Fruit fly (Drosophila melanogaster) whole organism, prepupa: ENCODE measurements around the gene Nse4.

Source experiments
- CG10631 ChIP-seq: fragments of 200-800 bp; sonication (Bioruptor generic); optimal IDR thresholded peaks from 2 replicates; lab custom pipeline; 2016; ENCODE audit warnings: missing biosample characterization, missing genetic modification characterization
- CG10669 ChIP-seq: fragments of 200-800 bp; sonication (Bioruptor generic); optimal IDR thresholded peaks from 3 replicates; lab custom pipeline; 2018; ENCODE audit warnings: missing biosample characterization, mild to moderate bottlenecking, missing genetic modification characterization, moderate library complexity
- CG11294 ChIP-seq: fragments of 200-800 bp; sonication (Bioruptor generic); IDR thresholded peaks from 2 replicates; pipeline ENCODE4 v1.3.6; 2022; ENCODE audit warnings: missing biosample characterization, missing genetic modification characterization
- CG11762 ChIP-seq: fragments of 200-800 bp; sonication (Bioruptor generic); optimal IDR thresholded peaks from 3 replicates; lab custom pipeline; 2016; ENCODE audit warnings: missing biosample characterization, missing genetic modification characterization; ENCODE audit not compliant: insufficient read depth
- CG11902 ChIP-seq: fragments of 200-800 bp; sonication (Bioruptor generic); optimal IDR thresholded peaks from 3 replicates; lab custom pipeline; 2016; ENCODE audit warnings: missing biosample characterization, missing genetic modification characterization
- CG1621 ChIP-seq: fragments of 200-800 bp; sonication (Bioruptor generic); optimal IDR thresholded peaks from 3 replicates; lab custom pipeline; 2018; ENCODE audit warnings: missing biosample characterization, mild to moderate bottlenecking, missing genetic modification characterization
- CG3032 ChIP-seq: fragments of 200-800 bp; optimal IDR thresholded peaks from 2 replicates; lab custom pipeline; 2019; ENCODE audit warnings: missing biosample characterization, mild to moderate bottlenecking, missing genetic modification characterization, moderate library complexity
- CG31627 ChIP-seq: fragments of 200-800 bp; sonication (Bioruptor generic); optimal IDR thresholded peaks from 3 replicates; lab custom pipeline; 2016; ENCODE audit warnings: missing biosample characterization, missing genetic modification characterization
- CG3919 ChIP-seq: fragments of 200-800 bp; sonication (Bioruptor generic); optimal IDR thresholded peaks from 3 replicates; lab custom pipeline; 2016; ENCODE audit warnings: missing biosample characterization, missing genetic modification characterization
- CG4318 ChIP-seq: fragments of 200-800 bp; sonication (Bioruptor generic); optimal IDR thresholded peaks from 3 replicates; lab custom pipeline; 2017; ENCODE audit warnings: missing biosample characterization, mild to moderate bottlenecking, missing genetic modification characterization
- CG6163 ChIP-seq: fragments of 200-800 bp; sonication (Bioruptor generic); IDR thresholded peaks from 3 replicates; pipeline ENCODE4 v1.3.6; 2022; ENCODE audit warnings: missing biosample characterization, missing genetic modification characterization
- CG6276 ChIP-seq: fragments of 200-800 bp; sonication (Bioruptor generic); optimal IDR thresholded peaks from 2 replicates; lab custom pipeline; 2017; ENCODE audit warnings: missing biosample characterization, mild to moderate bottlenecking, missing genetic modification characterization
- CG6792 ChIP-seq: fragments of 200-800 bp; sonication (Bioruptor generic); optimal IDR thresholded peaks from 3 replicates; lab custom pipeline; 2016; ENCODE audit warnings: missing biosample characterization, missing genetic modification characterization
- CG6808 ChIP-seq: fragments of 200-800 bp; sonication (Bioruptor generic); optimal IDR thresholded peaks from 3 replicates; lab custom pipeline; 2017; ENCODE audit warnings: missing biosample characterization, missing genetic modification characterization, mild to moderate bottlenecking, moderate library complexity, missing genetic modification reagents
- CG8319 ChIP-seq: fragments of 200-800 bp; sonication (Bioruptor generic); optimal IDR thresholded peaks from 3 replicates; lab custom pipeline; 2016; ENCODE audit warnings: missing biosample characterization, missing genetic modification characterization
- CG8632 ChIP-seq: fragments of 200-800 bp; sonication (Bioruptor generic); optimal IDR thresholded peaks from 3 replicates; lab custom pipeline; 2016; ENCODE audit warnings: missing biosample characterization, missing genetic modification characterization
- CG9139 ChIP-seq: fragments of 200-800 bp; sonication (Bioruptor generic); optimal IDR thresholded peaks from 3 replicates; lab custom pipeline; 2017; ENCODE audit warnings: missing biosample characterization, mild to moderate bottlenecking, missing genetic modification characterization
- Eip75B ChIP-seq: fragments of 200-800 bp; sonication (Bioruptor generic); optimal IDR thresholded peaks from 3 replicates; lab custom pipeline; 2016; ENCODE audit warnings: missing biosample characterization, missing genetic modification characterization
- Eip93F ChIP-seq: fragments of 200-800 bp; sonication (Bioruptor generic); optimal IDR thresholded peaks from 2 replicates; lab custom pipeline; 2016; ENCODE audit warnings: missing biosample characterization, mild to moderate bottlenecking, missing genetic modification characterization
- Ets21C ChIP-seq: fragments of 200-800 bp; sonication (Bioruptor generic); optimal IDR thresholded peaks from 3 replicates; lab custom pipeline; 2016; ENCODE audit warnings: missing biosample characterization, missing genetic modification characterization
- Ets96B ChIP-seq: fragments of 200-800 bp; optimal IDR thresholded peaks from 2 replicates; lab custom pipeline; 2019; ENCODE audit warnings: missing biosample characterization, mild to moderate bottlenecking, missing genetic modification characterization, moderate library complexity
- Hr38 ChIP-seq: sonication (Bioruptor generic); optimal IDR thresholded peaks from 2 replicates; lab custom pipeline; 2016; ENCODE audit warnings: missing biosample characterization, missing genetic modification characterization
- Hr4 ChIP-seq: fragments of 200-800 bp; sonication (Bioruptor generic); optimal IDR thresholded peaks from 3 replicates; lab custom pipeline; 2016; ENCODE audit warnings: missing biosample characterization, missing genetic modification characterization
- Lpt ChIP-seq: fragments of 200-800 bp; sonication (Bioruptor generic); optimal IDR thresholded peaks from 3 replicates; lab custom pipeline; 2016; ENCODE audit warnings: missing biosample characterization, missing genetic modification characterization
- Met ChIP-seq: fragments of 200-800 bp; sonication (Bioruptor generic); optimal IDR thresholded peaks from 3 replicates; lab custom pipeline; 2016; ENCODE audit warnings: missing biosample characterization, missing genetic modification characterization
- Smox ChIP-seq: fragments of 200-800 bp; sonication (Bioruptor generic); optimal IDR thresholded peaks from 3 replicates; lab custom pipeline; 2016; ENCODE audit warnings: missing biosample characterization, missing genetic modification characterization
- Sox102F ChIP-seq: fragments of 200-800 bp; sonication (Bioruptor generic); optimal IDR thresholded peaks from 2 replicates; lab custom pipeline; 2016; ENCODE audit warnings: missing biosample characterization, mild to moderate bottlenecking, missing genetic modification characterization
- Sox14 ChIP-seq: fragments of 200-800 bp; sonication (Bioruptor generic); optimal IDR thresholded peaks from 3 replicates; lab custom pipeline; 2016; ENCODE audit warnings: missing biosample characterization, missing genetic modification characterization
- Sox15 ChIP-seq: fragments of 200-800 bp; sonication (Bioruptor generic); optimal IDR thresholded peaks from 3 replicates; lab custom pipeline; 2016; ENCODE audit warnings: missing biosample characterization, missing genetic modification characterization
- achi ChIP-seq: fragments of 200-800 bp; sonication (Bioruptor generic); optimal IDR thresholded peaks from 3 replicates; lab custom pipeline; 2016; ENCODE audit warnings: missing biosample characterization, missing genetic modification characterization
- acj6 ChIP-seq: fragments of 200-800 bp; sonication (Bioruptor generic); optimal IDR thresholded peaks from 3 replicates; lab custom pipeline; 2016; ENCODE audit warnings: missing biosample characterization, missing genetic modification characterization
- cyc ChIP-seq: fragments of 200-800 bp; sonication (Bioruptor generic); optimal IDR thresholded peaks from 3 replicates; lab custom pipeline; 2016; ENCODE audit warnings: missing biosample characterization, missing genetic modification characterization
- dac ChIP-seq: fragments of 200-800 bp; sonication (Bioruptor generic); optimal IDR thresholded peaks from 2 replicates; lab custom pipeline; 2017; ENCODE audit warnings: missing biosample characterization, mild to moderate bottlenecking, missing genetic modification characterization
- dsx ChIP-seq: fragments of 200-800 bp; optimal IDR thresholded peaks from 3 replicates; lab custom pipeline; 2019; ENCODE audit warnings: missing biosample characterization, mild to moderate bottlenecking, missing genetic modification characterization, moderate library complexity; ENCODE audit not compliant: poor library complexity, severe bottlenecking
- eg ChIP-seq: fragments of 200-800 bp; sonication (Bioruptor generic); IDR thresholded peaks from 3 replicates; pipeline ENCODE4 v1.3.6; 2022; ENCODE audit warnings: missing biosample characterization, missing genetic modification characterization
- esn ChIP-seq: fragments of 200-800 bp; sonication (Bioruptor generic); optimal IDR thresholded peaks from 2 replicates; lab custom pipeline; 2016; ENCODE audit warnings: missing biosample characterization, mild to moderate bottlenecking, missing genetic modification characterization, moderate library complexity
- fd59A ChIP-seq: fragments of 200-800 bp; sonication (Bioruptor generic); optimal IDR thresholded peaks from 2 replicates; lab custom pipeline; 2017; ENCODE audit warnings: missing biosample characterization, mild to moderate bottlenecking, missing genetic modification characterization, missing genetic modification reagents
- fd85E ChIP-seq: fragments of 200-800 bp; sonication (Bioruptor generic); optimal IDR thresholded peaks from 3 replicates; lab custom pipeline; 2016; ENCODE audit warnings: missing biosample characterization, missing genetic modification characterization
- fkh ChIP-seq: fragments of 200-800 bp; sonication (Bioruptor generic); optimal IDR thresholded peaks from 3 replicates; lab custom pipeline; 2017; ENCODE audit warnings: missing biosample characterization, mild to moderate bottlenecking, missing genetic modification characterization, moderate library complexity
- lz ChIP-seq: fragments of 200-800 bp; sonication (Bioruptor generic); optimal IDR thresholded peaks from 3 replicates; lab custom pipeline; 2016; ENCODE audit warnings: missing biosample characterization, missing genetic modification characterization
- net ChIP-seq: fragments of 200-800 bp; sonication (Bioruptor generic); optimal IDR thresholded peaks from 3 replicates; lab custom pipeline; 2016; ENCODE audit warnings: missing biosample characterization, missing genetic modification characterization
- pdm3 ChIP-seq: fragments of 200-800 bp; sonication (Bioruptor generic); optimal IDR thresholded peaks from 3 replicates; lab custom pipeline; 2016; ENCODE audit warnings: missing biosample characterization, missing genetic modification characterization
- salr ChIP-seq, 2 experiments: fragments of 200-800 bp; sonication (Bioruptor generic); optimal IDR thresholded peaks; 3 replicates each; lab custom pipeline; 2016 to 2018; ENCODE audit warnings: missing biosample characterization in 2 of 2, missing genetic modification characterization in 2 of 2, mild to moderate bottlenecking in 1 of 2
- ss ChIP-seq, 2 experiments: fragments of 200-800 bp; sonication (Bioruptor generic); optimal IDR thresholded peaks; 2 replicates in 1 of 2; 3 replicates in 1 of 2; lab custom pipeline; 2017 to 2018; ENCODE audit warnings: mild to moderate bottlenecking in 2 of 2, missing biosample characterization in 2 of 2, missing genetic modification characterization in 2 of 2, moderate library complexity in 1 of 2
- topi ChIP-seq: fragments of 200-800 bp; sonication (Bioruptor generic); optimal IDR thresholded peaks from 3 replicates; lab custom pipeline; 2016; ENCODE audit warnings: missing biosample characterization, missing genetic modification characterization
- vri ChIP-seq: fragments of 200-800 bp; sonication (Bioruptor generic); optimal IDR thresholded peaks from 3 replicates; lab custom pipeline; 2016; ENCODE audit warnings: missing biosample characterization, mild to moderate bottlenecking, missing genetic modification characterization

The Nse4 gene

DNA sequence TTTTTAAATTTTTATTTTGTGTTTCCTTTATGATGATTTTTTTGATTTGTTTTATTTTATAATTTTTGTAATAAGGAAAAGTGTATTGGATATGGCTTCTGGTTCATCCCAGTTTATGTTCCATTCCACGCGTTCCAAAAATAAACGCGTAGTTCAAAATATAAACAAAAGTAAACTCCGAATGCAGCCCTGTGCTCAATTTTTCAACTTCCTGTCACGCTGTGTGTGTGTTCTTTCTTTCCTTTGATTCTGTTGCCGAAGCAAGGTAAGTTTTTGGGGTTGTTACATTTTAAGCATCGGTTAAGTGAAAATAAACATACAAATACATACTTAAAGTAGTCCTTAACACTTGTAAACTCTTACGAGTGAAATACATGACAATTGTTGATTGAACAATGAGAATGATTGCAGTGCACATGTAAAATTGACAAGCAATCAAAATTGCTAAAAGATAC is 31.1 kb upstream of the Nse4 start, which contains the start of the genes Ip259 and RpS27A (continued):
- TF ChIP-seq ss (GFP tag; optimal IDR thresholded peaks at IDR 0.05; lab: Kevin White, UChicago), result peak in 1 of 2 experiments; percentile 77
- no peak for TF ChIP-seq Hr38 (GFP tag; lab: Kevin White, UChicago)
- peak; percentile 77 for TF ChIP-seq CG31627 (GFP tag; lab: Kevin White, UChicago)
- TF ChIP-seq Eip93F (GFP tag; lab: Kevin White, UChicago), result peak; percentile 21
- peak; percentile 37 for TF ChIP-seq Ets96B (tag; lab: Kevin White, UChicago)
- TF ChIP-seq cyc (GFP tag; lab: Kevin White, UChicago), result peak; percentile 76
- TF ChIP-seq CG6276 (GFP tag; lab: Kevin White, UChicago), result no peak

DNA sequence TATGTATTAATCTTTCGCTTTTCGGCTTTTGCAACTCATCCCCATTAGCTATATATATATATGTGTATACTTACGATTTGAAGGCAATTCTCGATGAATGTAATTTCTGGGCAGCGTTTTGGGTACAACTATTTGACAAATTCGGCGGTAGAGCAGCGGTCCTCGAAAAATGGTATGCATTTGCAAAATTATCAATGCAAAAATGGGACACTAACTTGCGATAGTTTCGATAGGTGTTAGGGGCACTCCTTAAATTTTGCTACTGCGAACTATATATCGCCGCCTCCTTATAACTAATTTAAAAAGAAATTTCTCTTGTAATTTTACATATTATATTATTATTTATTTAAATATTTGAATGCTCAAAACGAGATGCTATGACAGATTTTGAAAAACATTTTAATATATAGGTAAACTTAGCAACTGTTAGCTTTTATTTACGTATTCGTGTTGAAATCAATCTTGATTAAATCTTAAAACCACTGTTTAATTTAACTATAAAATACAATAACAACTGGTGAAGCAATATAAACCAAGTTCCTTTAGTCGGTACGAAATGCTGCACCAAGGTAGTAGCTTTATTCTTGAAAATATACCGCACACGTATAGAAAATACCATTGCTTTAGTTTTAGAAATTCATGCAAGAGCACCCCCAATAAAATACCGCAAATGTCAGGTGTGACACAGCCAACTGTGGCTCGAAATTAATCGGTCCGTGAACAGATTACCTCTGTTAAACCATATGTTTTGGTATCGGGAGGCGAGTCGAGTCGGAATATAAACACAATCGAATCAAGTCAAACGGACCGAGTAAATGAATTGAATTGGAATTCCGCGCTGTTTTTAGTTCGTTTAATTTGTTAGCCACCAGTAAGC is 25.8 kb upstream of the Nse4 start, which contains the start of the genes CG5355 and Klp31E:
CG5355 (minus strand) TSS at position 213 of the 877 bp plus-strand sequence.
Klp31E (plus strand) TSS at position 767 of the 877 bp plus-strand sequence.
- TF ChIP-seq pdm3 (GFP tag; lab: Kevin White, UChicago), result no peak
- TF ChIP-seq CG4318 (GFP tag; lab: Kevin White, UChicago), result no peak
- peak; percentile 47 for TF ChIP-seq cyc (GFP tag; lab: Kevin White, UChicago)
- TF ChIP-seq CG10669, result no peak
- no peak for TF ChIP-seq eg (GFP tag; lab: Robert Waterston, UW)
- TF ChIP-seq lz (GFP tag; lab: Kevin White, UChicago), result peak; percentile 59
- TF ChIP-seq CG6276 (GFP tag; lab: Kevin White, UChicago), result no peak
- peak; percentile 78 for TF ChIP-seq CG10631 (GFP tag; lab: Kevin White, UChicago)
- TF ChIP-seq dsx (GFP tag; lab: Kevin White, UChicago), result no peak
- TF ChIP-seq CG8632 (GFP tag; lab: Kevin White, UChicago), result no peak
- TF ChIP-seq esn, result peak; percentile 54
- TF ChIP-seq Ets96B (tag; lab: Kevin White, UChicago), result peak; percentile 46
- TF ChIP-seq CG1621 (tag; lab: Kevin White, UChicago), result no peak
- TF ChIP-seq Smox (GFP tag; lab: Kevin White, UChicago), result no peak
- TF ChIP-seq Ets21C, result peak; percentile 39
- TF ChIP-seq CG11762 (GFP tag; lab: Kevin White, UChicago), result no peak
- no peak for TF ChIP-seq CG11294 (GFP tag; lab: Robert Waterston, UW)
- peak; percentile 65 for TF ChIP-seq Sox15 (GFP tag; lab: Kevin White, UChicago)
- TF ChIP-seq Met, result no peak
- no peak for TF ChIP-seq CG9139 (GFP tag; lab: Kevin White, UChicago)
- TF ChIP-seq CG31627 (GFP tag; lab: Kevin White, UChicago), result peak; percentile 63
- no peak for TF ChIP-seq topi
- no peak for TF ChIP-seq CG6808
- no peak for TF ChIP-seq Eip75B (GFP tag; lab: Kevin White, UChicago)
- TF ChIP-seq fd59A (GFP tag; lab: Kevin White, UChicago), result no peak
- TF ChIP-seq dac (GFP tag; lab: Kevin White, UChicago), result no peak
- no peak for TF ChIP-seq salr (GFP tag; optimal IDR thresholded peaks at IDR 0.05; lab: Kevin White, UChicago)
- no peak for TF ChIP-seq ss (GFP tag; optimal IDR thresholded peaks at IDR 0.05; lab: Kevin White, UChicago)
- TF ChIP-seq net (GFP tag; lab: Kevin White, UChicago), result no peak
- TF ChIP-seq CG8319 (GFP tag; lab: Kevin White, UChicago), result no peak
- TF ChIP-seq Lpt, result no peak
- TF ChIP-seq vri (GFP tag; lab: Kevin White, UChicago), result no peak
- no peak for TF ChIP-seq Sox14 (GFP tag; lab: Kevin White, UChicago)
- TF ChIP-seq fkh (GFP tag; lab: Kevin White, UChicago), result no peak
- no peak for TF ChIP-seq CG11902 (GFP tag; lab: Kevin White, UChicago)
- no peak for TF ChIP-seq CG3919
- no peak for TF ChIP-seq Hr4 (GFP tag; lab: Kevin White, UChicago)
- no peak for TF ChIP-seq Sox102F (GFP tag; lab: Kevin White, UChicago)
- TF ChIP-seq CG6163 (GFP tag; lab: Robert Waterston, UW), result no peak
- peak; percentile 50 for TF ChIP-seq acj6
- peak; percentile 79 for TF ChIP-seq CG3032 (tag; lab: Kevin White, UChicago)
- no peak for TF ChIP-seq fd85E (GFP tag; lab: Kevin White, UChicago)
- peak; percentile 42 for TF ChIP-seq CG6792 (GFP tag; lab: Kevin White, UChicago)
- no peak for TF ChIP-seq Hr38 (GFP tag; lab: Kevin White, UChicago)
- no peak for TF ChIP-seq achi (GFP tag; lab: Kevin White, UChicago)
